Worm (Caenorhabditis elegans) whole organism, L3 larva: Measurements from ENCODE around the gene srx-133.

ENCODE experiments used
- ama-1 ChIP-seq: fragments of 150-350 bp; optimal IDR thresholded peaks from 2 replicates; lab custom pipeline; 2018
- ceh-82 ChIP-seq: fragments of 150-350 bp; optimal IDR thresholded peaks from 2 replicates; lab custom pipeline; 2014; ENCODE audit warnings: missing biosample characterization, missing genetic modification characterization
- fos-1 ChIP-seq: fragments of 150-350 bp; optimal IDR thresholded peaks from 2 replicates; lab custom pipeline; 2014; ENCODE audit warnings: missing biosample characterization, missing genetic modification characterization
- nhr-237 ChIP-seq: fragments of 150-350 bp; optimal IDR thresholded peaks from 2 replicates; lab custom pipeline; 2014; ENCODE audit warnings: missing biosample characterization, missing genetic modification characterization
- unc-62 ChIP-seq: fragments of 150-350 bp; sonication (generic microtip); optimal IDR thresholded peaks from 4 replicates; lab custom pipeline; 2014; ENCODE audit warnings: missing biosample characterization, missing genetic modification reagents, missing genetic modification characterization

- TF ChIP-seq nhr-237: no peak
- TF ChIP-seq ceh-82 (tag; lab: Kevin White, UChicago): no peak
- no peak for TF ChIP-seq unc-62 (GFP tag; lab: Kevin White, UChicago)
- TF ChIP-seq ama-1 (lab: Kevin White, UChicago): no peak
- TF ChIP-seq fos-1 (tag; lab: Kevin White, UChicago): no peak
Observed at ce11 chrV:13812931-13813330, 35.5 kb upstream of the srx-133 start, which contains the start of gene ceh-24.
